Worm (Caenorhabditis elegans): ENCODE data around the gene ZK829.3.

ce11 chrIV:11914837-11915737 is 30.4 kb downstream of the ZK829.3 start, which contains the start of gene fat-6:
- TF ChIP-seq ama-1 (optimal IDR thresholded peaks at IDR 0.05) (no peak), hmg-4 (GFP tag; optimal IDR thresholded peaks at IDR 0.05) (no peak), flt-1 (GFP tag; IDR thresholded peaks at IDR 0.05) (no peak), hmbx-1 (tag; optimal IDR thresholded peaks at IDR 0.05) (no peak), aly-1 (tag; optimal IDR thresholded peaks at IDR 0.05) (no peak), pes-1 (GFP tag; IDR thresholded peaks at IDR 0.05) (no peak), ceh-36 (tag; optimal IDR thresholded peaks at IDR 0.05) (no peak)
